Worm (Caenorhabditis elegans) whole organism, L3 larva: ENCODE data around the gene bmk-1.

Experiments
- R02D3.7 ChIP-seq: fragments of 150-350 bp; optimal IDR thresholded peaks from 2 replicates; lab custom pipeline; 2014; ENCODE audit warnings: missing biosample characterization, missing genetic modification characterization
- ZK546.5 ChIP-seq: sonication (generic microtip); optimal IDR thresholded peaks from 2 replicates; lab custom pipeline; 2017; ENCODE audit warnings: missing biosample characterization, missing genetic modification characterization
- ama-1 ChIP-seq: fragments of 150-350 bp; optimal IDR thresholded peaks from 2 replicates; lab custom pipeline; 2018
- ceh-16 ChIP-seq: sonication (generic microtip); optimal IDR thresholded peaks from 2 replicates; lab custom pipeline; 2017; ENCODE audit warnings: missing biosample characterization, missing genetic modification characterization
- ceh-82 ChIP-seq: fragments of 150-350 bp; optimal IDR thresholded peaks from 2 replicates; lab custom pipeline; 2014; ENCODE audit warnings: missing biosample characterization, missing genetic modification characterization
- egl-5 ChIP-seq: fragments of 150-350 bp; optimal IDR thresholded peaks from 2 replicates; lab custom pipeline; 2017; ENCODE audit warnings: missing biosample characterization, missing genetic modification reagents, missing genetic modification characterization, inconsistent platforms
- elt-1 ChIP-seq: fragments of 150-350 bp; optimal IDR thresholded peaks from 2 replicates; lab custom pipeline; 2014; ENCODE audit warnings: missing biosample characterization, missing genetic modification characterization
- elt-2 ChIP-seq: sonication (generic microtip); optimal IDR thresholded peaks from 2 replicates; lab custom pipeline; 2016; ENCODE audit warnings: missing genetic modification reagents, mild to moderate bottlenecking, missing genetic modification characterization, missing compliant biosample characterization
- elt-3 ChIP-seq, 3 experiments: fragments of 150-350 bp in 1 of 3; sonication (generic microtip) in 2 of 3; optimal IDR thresholded peaks; 2 replicates in 2 of 3; 4 replicates in 1 of 3; lab custom pipeline; 2014 to 2017; ENCODE audit warnings: missing biosample characterization in 3 of 3, missing genetic modification characterization in 3 of 3
- eor-1 ChIP-seq, 2 experiments: fragments of 150-350 bp; optimal IDR thresholded peaks; 2 replicates each; lab custom pipeline; 2014 to 2018; ENCODE audit warnings: missing biosample characterization in 2 of 2, missing genetic modification characterization in 2 of 2
- fkh-10 ChIP-seq: sonication (generic microtip); optimal IDR thresholded peaks from 2 replicates; lab custom pipeline; 2017; ENCODE audit warnings: missing biosample characterization, missing genetic modification reagents, missing genetic modification characterization
- fkh-2 ChIP-seq: fragments of 150-350 bp; optimal IDR thresholded peaks from 2 replicates; lab custom pipeline; 2014; ENCODE audit warnings: missing biosample characterization, missing genetic modification reagents, missing genetic modification characterization
- fos-1 ChIP-seq: fragments of 150-350 bp; optimal IDR thresholded peaks from 2 replicates; lab custom pipeline; 2014; ENCODE audit warnings: missing biosample characterization, missing genetic modification characterization
- hmg-11 ChIP-seq: sonication (generic microtip); optimal IDR thresholded peaks from 2 replicates; lab custom pipeline; 2016; ENCODE audit warnings: missing genetic modification characterization, missing compliant biosample characterization
- jun-1 ChIP-seq: fragments of 150-350 bp; optimal IDR thresholded peaks from 2 replicates; lab custom pipeline; 2014; ENCODE audit warnings: missing biosample characterization, missing genetic modification reagents, missing genetic modification characterization
- lin-15B ChIP-seq: fragments of 150-350 bp; optimal IDR thresholded peaks from 2 replicates; lab custom pipeline; 2014; ENCODE audit warnings: missing biosample characterization, missing genetic modification characterization
- lsy-12 ChIP-seq: sonication (generic microtip); optimal IDR thresholded peaks from 2 replicates; lab custom pipeline; 2016; ENCODE audit warnings: mild to moderate bottlenecking, missing genetic modification characterization, missing compliant biosample characterization
- mdl-1 ChIP-seq: fragments of 150-350 bp; optimal IDR thresholded peaks from 2 replicates; lab custom pipeline; 2014; ENCODE audit warnings: missing biosample characterization, missing genetic modification characterization
- nfya-1 ChIP-seq: sonication (generic microtip); optimal IDR thresholded peaks from 2 replicates; lab custom pipeline; 2017; ENCODE audit warnings: missing genetic modification characterization, mild to moderate bottlenecking, missing compliant biosample characterization, antibody characterized with exemption, moderate library complexity; ENCODE audit not compliant: insufficient read depth
- nhr-11 ChIP-seq: fragments of 150-350 bp; optimal IDR thresholded peaks from 2 replicates; lab custom pipeline; 2014; ENCODE audit warnings: missing biosample characterization, missing genetic modification characterization
- nhr-12 ChIP-seq: fragments of 150-350 bp; optimal IDR thresholded peaks from 2 replicates; lab custom pipeline; 2014; ENCODE audit warnings: missing biosample characterization, missing genetic modification characterization
- nhr-23 ChIP-seq: fragments of 150-350 bp; optimal IDR thresholded peaks from 2 replicates; lab custom pipeline; 2014; ENCODE audit warnings: missing biosample characterization, missing genetic modification reagents, missing genetic modification characterization
- nhr-237 ChIP-seq: fragments of 150-350 bp; optimal IDR thresholded peaks from 2 replicates; lab custom pipeline; 2014; ENCODE audit warnings: missing biosample characterization, missing genetic modification characterization
- nhr-25 ChIP-seq: sonication (generic microtip); optimal IDR thresholded peaks from 2 replicates; lab custom pipeline; 2017; ENCODE audit warnings: missing biosample characterization, missing genetic modification characterization
- nhr-43 ChIP-seq: sonication (generic microtip); optimal IDR thresholded peaks from 2 replicates; lab custom pipeline; 2016; ENCODE audit warnings: mild to moderate bottlenecking, missing genetic modification characterization, missing compliant biosample characterization; ENCODE audit not compliant: poor library complexity, severe bottlenecking
- nhr-67 ChIP-seq: fragments of 150-350 bp; optimal IDR thresholded peaks from 2 replicates; lab custom pipeline; 2014; ENCODE audit warnings: missing biosample characterization, missing genetic modification characterization
- nhr-76 ChIP-seq: fragments of 150-350 bp; sonication (generic microtip); optimal IDR thresholded peaks from 5 replicates; lab custom pipeline; 2014; ENCODE audit warnings: missing biosample characterization, missing genetic modification characterization
- nhr-77 ChIP-seq: fragments of 150-350 bp; optimal IDR thresholded peaks from 2 replicates; lab custom pipeline; 2014; ENCODE audit warnings: missing biosample characterization, missing genetic modification characterization
- pha-4 ChIP-seq: fragments of 150-350 bp; optimal IDR thresholded peaks from 2 replicates; lab custom pipeline; 2014; ENCODE audit warnings: missing biosample characterization, missing genetic modification reagents, missing genetic modification characterization
- pqm-1 ChIP-seq: fragments of 150-350 bp; optimal IDR thresholded peaks from 2 replicates; lab custom pipeline; 2017; ENCODE audit warnings: missing biosample characterization, missing genetic modification characterization, inconsistent platforms
- sea-2 ChIP-seq: fragments of 150-350 bp; sonication (generic microtip); optimal IDR thresholded peaks from 4 replicates; lab custom pipeline; 2014; ENCODE audit warnings: missing biosample characterization, missing genetic modification reagents, missing genetic modification characterization
- skn-1 ChIP-seq: fragments of 150-350 bp; optimal IDR thresholded peaks from 2 replicates; lab custom pipeline; 2014; ENCODE audit warnings: missing biosample characterization, missing genetic modification characterization
- snpc-4 ChIP-seq: fragments of 150-350 bp; optimal IDR thresholded peaks from 2 replicates; lab custom pipeline; 2014; ENCODE audit warnings: missing biosample characterization, missing genetic modification characterization
- unc-39 ChIP-seq: sonication (generic microtip); optimal IDR thresholded peaks from 4 replicates; lab custom pipeline; 2017; ENCODE audit warnings: missing biosample characterization, missing genetic modification characterization
- unc-62 ChIP-seq: fragments of 150-350 bp; sonication (generic microtip); optimal IDR thresholded peaks from 4 replicates; lab custom pipeline; 2014; ENCODE audit warnings: missing biosample characterization, missing genetic modification reagents, missing genetic modification characterization
- zag-1 ChIP-seq: fragments of 150-350 bp; optimal IDR thresholded peaks from 2 replicates; lab custom pipeline; 2014; ENCODE audit warnings: missing biosample characterization, missing genetic modification characterization
- ztf-4 ChIP-seq: fragments of 150-350 bp; optimal IDR thresholded peaks from 2 replicates; lab custom pipeline; 2014; ENCODE audit warnings: missing biosample characterization, missing genetic modification characterization

The bmk-1 gene

DNA sequence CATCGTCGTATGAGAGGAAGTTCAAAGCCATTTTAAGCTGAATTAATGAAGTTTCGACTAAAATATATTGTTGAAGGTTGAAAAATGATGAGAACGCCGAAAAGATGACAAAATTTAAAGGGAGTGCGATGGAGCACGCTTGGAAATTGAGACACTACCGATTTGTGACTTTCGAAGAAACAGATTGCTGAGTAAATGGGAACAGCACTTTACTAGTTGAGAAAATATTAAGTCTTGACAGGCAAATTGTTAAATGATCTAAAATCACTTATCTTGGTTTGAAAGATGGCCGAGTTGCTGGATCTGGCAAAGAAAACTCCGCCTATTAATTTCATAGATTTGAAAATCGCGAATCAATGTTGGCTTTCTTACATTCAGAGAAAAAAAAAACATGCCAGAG is 33.5 kb downstream of the bmk-1 start, which contains the start of gene rpoa-12:
Gene rpoa-12, minus strand, starts transcription at position 37 of the 400 bp plus-strand sequence.
- no peak for TF ChIP-seq elt-2 (tag; lab: Kevin White, UChicago)
- no peak for TF ChIP-seq mdl-1 (tag; lab: Kevin White, UChicago)
- TF ChIP-seq nhr-11 = no peak
- no peak for TF ChIP-seq R02D3.7
- no peak for TF ChIP-seq nhr-237
- TF ChIP-seq ZK546.5 = no peak
- TF ChIP-seq eor-1 (tag; optimal IDR thresholded peaks at IDR 0.05; lab: Kevin White, UChicago) = no peak
- TF ChIP-seq nhr-43 (tag; lab: Kevin White, UChicago) = peak; percentile 19
- peak; percentile 68 for TF ChIP-seq nhr-25 (tag; lab: Kevin White, UChicago)
- peak; percentile 64 for TF ChIP-seq lin-15B (tag; lab: Kevin White, UChicago)
- TF ChIP-seq sea-2 = no peak
- no peak for TF ChIP-seq unc-39
- peak; percentile 51 for TF ChIP-seq nhr-23 (tag; lab: Kevin White, UChicago)
- no peak for TF ChIP-seq unc-62 (GFP tag; lab: Kevin White, UChicago)
- no peak for TF ChIP-seq ztf-4 (tag; lab: Kevin White, UChicago)
- TF ChIP-seq pqm-1 (tag; lab: Kevin White, UChicago) = no peak
- TF ChIP-seq fkh-2 (tag; lab: Kevin White, UChicago) = no peak
- TF ChIP-seq ceh-16 (tag; lab: Kevin White, UChicago) = no peak
- peak; percentile 52 for TF ChIP-seq pha-4 (tag; lab: Kevin White, UChicago)
- no peak for TF ChIP-seq nhr-76 (tag; lab: Kevin White, UChicago)
- TF ChIP-seq nhr-12 (tag; lab: Kevin White, UChicago) = no peak
- no peak for TF ChIP-seq nhr-67 (tag; lab: Kevin White, UChicago)
- no peak for TF ChIP-seq ceh-82
- peak; percentile 24 for TF ChIP-seq snpc-4 (tag; lab: Kevin White, UChicago)
- TF ChIP-seq fos-1 = no peak
- TF ChIP-seq nfya-1 (tag; lab: Kevin White, UChicago) = peak; percentile 46
- TF ChIP-seq ama-1 (lab: Kevin White, UChicago) = no peak
- no peak for TF ChIP-seq egl-5 (tag; lab: Kevin White, UChicago)
- TF ChIP-seq hmg-11 (tag; lab: Kevin White, UChicago) = no peak
- peak; percentile 98 for TF ChIP-seq skn-1
- TF ChIP-seq zag-1 (tag; lab: Kevin White, UChicago) = no peak
- TF ChIP-seq fkh-10 = no peak
- no peak for TF ChIP-seq elt-1

- TF ChIP-seq R02D3.7 = no peak
- TF ChIP-seq elt-2 (tag; lab: Kevin White, UChicago) = peak; percentile 6
- no peak for TF ChIP-seq snpc-4 (tag; lab: Kevin White, UChicago)
Measured at ce11 chrV:14422317-14422716, 34.5 kb downstream of the bmk-1 start, which contains the start of gene pas-1. Gene pas-1 (minus strand): TSS chrV:14422618.

- no peak for TF ChIP-seq lsy-12 (tag; lab: Kevin White, UChicago)
- no peak for TF ChIP-seq ceh-16 (tag; lab: Kevin White, UChicago)
- TF ChIP-seq nhr-67 (tag; lab: Kevin White, UChicago) = no peak
- TF ChIP-seq pha-4 (tag; lab: Kevin White, UChicago) = peak; percentile 10
- TF ChIP-seq elt-2 (tag; lab: Kevin White, UChicago) = peak; percentile 36
Measured at ce11 chrV:14421325-14421724, 35.5 kb downstream of the bmk-1 start, which contains the start of gene dhs-22. Gene dhs-22 (minus strand): TSS chrV:14421440.

- TF ChIP-seq skn-1 = no peak
- TF ChIP-seq pha-4 (tag; lab: Kevin White, UChicago) = no peak
- TF ChIP-seq nhr-25 (tag; lab: Kevin White, UChicago) = no peak
- no peak for TF ChIP-seq elt-3 (tag; optimal IDR thresholded peaks at IDR 0.05; lab: Kevin White, UChicago)
- TF ChIP-seq lin-15B (tag; lab: Kevin White, UChicago) = no peak
- TF ChIP-seq nhr-77 (tag; lab: Kevin White, UChicago) = no peak
- TF ChIP-seq R02D3.7 = no peak
- no peak for TF ChIP-seq jun-1 (tag; lab: Kevin White, UChicago)
- no peak for TF ChIP-seq nhr-237
- no peak for TF ChIP-seq eor-1 (tag; optimal IDR thresholded peaks at IDR 0.05; lab: Kevin White, UChicago)
- no peak for TF ChIP-seq pqm-1 (tag; lab: Kevin White, UChicago)
- TF ChIP-seq ama-1 (lab: Kevin White, UChicago) = no peak
- no peak for TF ChIP-seq ztf-4 (tag; lab: Kevin White, UChicago)
- no peak for TF ChIP-seq mdl-1 (tag; lab: Kevin White, UChicago)
Measured at ce11 chrV:14419855-14420254, 36.9 kb downstream of the bmk-1 start.
